Worm (Caenorhabditis elegans): ENCODE results near the gene nra-4.
A peak's percentile ranks its signal among the peaks of the same experiment; 100 is the strongest.

nra-4 gene

DNA sequence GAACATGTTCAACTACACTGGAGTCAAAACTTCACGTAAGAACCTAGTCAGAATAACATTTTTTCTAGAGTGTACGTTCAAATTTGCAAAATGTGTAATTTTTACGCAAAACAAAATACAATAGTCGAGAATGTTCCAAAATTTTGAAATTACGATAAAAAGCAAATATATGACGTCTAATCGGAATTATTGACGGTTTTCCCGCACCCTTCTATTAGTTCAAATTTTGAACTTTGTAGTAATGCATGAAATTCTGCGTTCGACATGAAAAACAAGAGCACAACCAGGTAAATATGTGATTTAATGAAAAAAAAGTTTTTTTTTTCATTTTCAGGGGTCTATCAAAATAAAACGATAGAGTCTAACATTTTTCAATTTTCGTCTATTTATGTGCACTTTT lies 10.3 kb downstream of the nra-4 start:
- TF ChIP-seq him-1 (tag; optimal IDR thresholded peaks at IDR 0.05) (no peak), W03F9.2 (tag; optimal IDR thresholded peaks at IDR 0.05) (no peak), dao-5 (tag; optimal IDR thresholded peaks at IDR 0.05) (no peak)

DNA sequence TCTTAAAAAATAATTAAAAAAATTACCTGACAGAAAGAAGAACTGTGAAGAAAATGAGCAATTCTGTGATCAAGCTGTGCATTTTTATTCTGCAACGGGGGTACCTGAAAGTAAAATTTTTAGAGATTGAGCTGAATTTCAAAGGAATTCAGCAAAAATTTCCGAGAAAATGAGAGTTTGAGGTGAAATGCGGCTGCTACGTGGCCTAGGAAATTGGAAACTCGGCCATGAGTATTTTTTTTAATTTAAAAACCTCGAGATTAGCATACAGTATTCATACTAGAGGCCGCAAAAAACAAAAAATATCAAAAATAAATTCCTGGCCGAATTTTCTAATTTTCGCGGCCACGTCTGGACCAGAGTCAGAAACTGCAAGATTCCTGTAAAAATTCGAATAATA lies 15.1 kb downstream of the nra-4 start, which contains the start of gene flp-34:
TSS of gene flp-34 (minus strand) at position 101 of the 400 bp plus-strand sequence.
- TF ChIP-seq W03F9.2 (tag; optimal IDR thresholded peaks at IDR 0.05): no peak
- no peak for TF ChIP-seq him-1 (tag; optimal IDR thresholded peaks at IDR 0.05)
- TF ChIP-seq dao-5 (tag; optimal IDR thresholded peaks at IDR 0.05): no peak

DNA sequence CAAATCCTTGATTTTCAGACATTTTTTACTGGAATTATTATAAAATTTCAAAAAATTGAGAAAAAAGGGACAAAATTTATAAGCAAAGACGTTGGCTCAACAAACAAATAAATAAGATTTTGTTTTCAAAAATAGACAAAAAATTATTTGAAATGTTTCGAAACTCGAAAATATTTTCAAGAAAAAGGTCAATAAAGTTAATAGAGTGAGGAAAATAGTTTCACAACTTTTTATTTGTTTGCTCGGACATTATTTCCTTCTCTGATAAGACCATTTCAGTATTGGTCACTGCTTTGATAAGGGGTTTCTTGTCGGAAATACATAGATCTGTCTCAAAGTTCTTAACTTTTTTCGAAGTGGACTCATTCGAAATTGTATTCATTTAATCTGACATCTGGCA lies 21.3 kb downstream of the nra-4 start, which contains the start of gene R09A1.3:
TSS of gene R09A1.3 (minus strand) at position 31 of the 400 bp plus-strand sequence.
- TF ChIP-seq W03F9.2 (tag; optimal IDR thresholded peaks at IDR 0.05) (no peak), him-1 (tag; optimal IDR thresholded peaks at IDR 0.05) (no peak), dao-5 (tag; optimal IDR thresholded peaks at IDR 0.05) (no peak)

DNA sequence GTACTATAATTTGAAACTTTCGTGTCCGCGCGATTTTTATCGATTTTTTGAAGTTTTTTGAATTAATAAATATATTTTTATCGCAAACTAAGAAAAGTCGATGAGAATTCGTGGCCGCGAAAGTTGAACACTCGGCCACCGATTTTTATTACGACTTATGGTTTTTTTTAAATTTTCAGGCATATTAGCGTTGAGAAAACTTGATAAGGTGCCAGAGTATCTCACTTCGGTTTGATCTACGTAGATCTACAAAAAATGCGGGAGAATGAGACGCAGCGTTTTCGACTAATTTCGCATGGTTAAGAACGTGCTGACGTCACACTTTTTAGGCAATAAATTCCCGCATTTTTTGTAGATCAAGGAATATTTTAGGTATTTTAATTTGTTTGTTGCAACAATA lies 25.0 kb downstream of the nra-4 start, which contains the start of gene pei-2:
TSS of gene pei-2 (minus strand) at position 101 of the 400 bp plus-strand sequence.
- TF ChIP-seq dao-5 (tag; optimal IDR thresholded peaks at IDR 0.05) (no peak), him-1 (tag; optimal IDR thresholded peaks at IDR 0.05) (no peak), W03F9.2 (tag; optimal IDR thresholded peaks at IDR 0.05) (no peak)

DNA sequence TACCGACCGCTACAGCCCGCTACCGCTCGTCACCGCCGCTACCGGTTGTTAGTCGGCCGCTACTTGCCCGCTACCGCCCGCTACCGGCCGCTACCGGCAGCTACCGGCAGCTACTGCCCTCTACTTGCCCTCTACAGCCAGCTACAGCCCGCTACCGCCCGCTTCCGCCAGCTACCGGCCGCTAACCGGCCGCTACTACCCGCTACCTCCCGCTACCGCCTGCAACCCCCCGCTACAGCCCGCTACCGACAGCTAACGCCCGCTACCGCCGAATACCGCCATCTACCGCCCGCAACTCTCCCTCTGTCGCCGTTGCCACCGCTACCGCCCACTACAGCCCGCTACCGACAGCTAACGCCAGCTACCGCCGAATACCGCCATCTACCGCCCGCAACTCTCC lies 26.9 kb downstream of the nra-4 start:
- no peak for TF ChIP-seq dao-5 (tag; optimal IDR thresholded peaks at IDR 0.05)

DNA sequence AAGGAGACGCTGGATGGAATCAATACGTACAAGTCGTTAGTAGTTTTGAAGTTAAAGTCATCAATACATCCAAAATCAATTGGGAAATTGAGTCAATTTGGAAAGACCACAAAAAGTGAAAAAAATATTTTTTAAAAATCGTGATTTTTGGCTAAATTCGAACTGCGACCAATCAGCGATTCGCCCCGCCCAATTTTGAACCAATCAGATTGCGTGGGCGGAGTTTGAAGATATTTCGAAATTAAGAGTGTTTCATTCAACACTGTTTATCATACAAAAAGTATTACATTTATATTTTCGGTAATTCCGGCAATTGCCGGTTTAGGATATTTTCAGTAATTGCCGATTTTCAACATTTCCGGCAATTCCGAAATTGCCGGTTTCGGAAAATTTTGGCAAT lies 31.2 kb downstream of the nra-4 start:
- TF ChIP-seq him-1 (tag; optimal IDR thresholded peaks at IDR 0.05) (no peak), W03F9.2 (tag; optimal IDR thresholded peaks at IDR 0.05) (no peak), dao-5 (tag; optimal IDR thresholded peaks at IDR 0.05) (no peak)

DNA sequence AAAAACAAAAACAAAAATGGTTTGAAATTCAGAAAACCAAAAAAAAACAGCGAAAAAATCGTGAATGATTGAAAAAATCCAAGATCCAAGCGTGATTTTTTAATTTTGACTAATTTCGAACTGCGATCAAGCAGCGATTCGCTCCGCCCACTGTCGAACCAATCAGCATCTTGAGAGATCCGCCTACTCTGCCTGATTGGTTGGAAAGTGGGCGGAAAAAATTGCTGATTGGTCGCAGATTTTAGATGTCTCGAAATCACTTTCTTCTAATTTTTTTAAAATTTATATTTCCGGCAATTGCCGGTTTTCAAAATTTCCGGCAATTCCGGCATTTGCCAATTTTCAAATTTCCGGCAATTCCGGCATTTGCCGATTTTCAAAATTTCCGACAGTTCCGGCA lies 33.2 kb downstream of the nra-4 start:
- TF ChIP-seq W03F9.2 (tag; optimal IDR thresholded peaks at IDR 0.05): no peak
- no peak for TF ChIP-seq him-1 (tag; optimal IDR thresholded peaks at IDR 0.05)
- TF ChIP-seq dao-5 (tag; optimal IDR thresholded peaks at IDR 0.05): no peak

DNA sequence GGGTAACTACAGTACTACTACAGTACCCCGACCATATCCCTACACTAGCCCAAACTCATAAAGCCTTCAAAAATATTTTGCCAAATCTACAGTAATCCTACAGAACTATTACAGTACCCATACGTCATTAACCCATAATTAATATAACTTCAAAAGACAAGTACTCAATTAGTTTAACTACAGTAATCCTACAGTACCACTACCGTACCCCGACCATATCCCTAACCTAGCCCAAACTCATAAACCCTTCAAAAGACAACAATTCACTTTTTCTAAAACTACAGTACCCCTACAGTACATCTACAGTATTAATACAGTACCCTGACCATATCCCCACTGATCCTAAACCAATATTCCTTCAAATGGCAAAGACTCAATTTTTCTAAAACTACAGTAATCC lies 34.7 kb downstream of the nra-4 start:
- TF ChIP-seq him-1 (tag; optimal IDR thresholded peaks at IDR 0.05) (no peak), dao-5 (tag; optimal IDR thresholded peaks at IDR 0.05) (no peak), W03F9.2 (tag; optimal IDR thresholded peaks at IDR 0.05) (no peak)

DNA sequence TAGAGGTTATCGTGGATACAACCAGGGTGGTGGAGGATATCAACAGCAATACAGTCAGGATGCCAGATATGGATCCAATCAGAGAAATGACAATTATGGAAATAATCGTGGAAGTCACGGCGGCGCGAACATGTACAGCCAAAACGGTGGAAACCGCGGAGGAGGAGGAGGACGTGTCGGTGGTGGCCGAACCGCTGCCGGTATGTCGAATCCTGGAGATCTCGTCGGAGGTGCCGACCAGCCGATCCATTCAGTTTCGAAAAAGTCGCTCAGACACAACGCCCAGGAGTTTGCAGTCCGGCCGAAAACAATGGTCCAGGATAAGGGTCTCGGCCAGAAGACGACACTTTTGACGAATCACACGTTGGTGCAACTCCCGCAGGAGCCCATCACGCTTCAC lies 39.3 kb downstream of the nra-4 start:
- TF ChIP-seq dao-5 (tag; optimal IDR thresholded peaks at IDR 0.05): no peak
- no peak for TF ChIP-seq him-1 (tag; optimal IDR thresholded peaks at IDR 0.05)
- no peak for TF ChIP-seq W03F9.2 (tag; optimal IDR thresholded peaks at IDR 0.05)

DNA sequence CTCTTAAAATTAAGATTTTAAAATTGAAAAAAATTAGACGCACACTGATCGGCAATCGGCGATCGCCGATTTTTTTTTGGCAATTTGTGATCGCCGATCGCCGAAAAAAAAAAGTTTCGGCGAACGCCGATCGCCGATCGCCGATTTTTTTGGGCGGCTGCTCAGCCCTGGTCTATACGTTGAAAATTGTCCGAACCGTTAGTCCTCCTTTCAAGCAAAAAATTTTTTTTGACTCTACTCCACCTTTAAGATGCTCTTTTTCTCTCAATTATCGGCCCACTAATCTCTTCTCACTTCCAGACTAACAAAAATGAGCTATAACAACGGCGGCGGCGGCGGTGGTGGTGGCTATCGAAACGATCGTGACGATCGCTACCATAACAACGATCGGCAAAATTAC lies 39.9 kb downstream of the nra-4 start, which contains the start of gene ergo-1:
TSS of gene ergo-1 (plus strand) at position 301 of the 400 bp plus-strand sequence.
- no peak for TF ChIP-seq W03F9.2 (tag; optimal IDR thresholded peaks at IDR 0.05)
- TF ChIP-seq him-1 (tag; optimal IDR thresholded peaks at IDR 0.05): no peak
- no peak for TF ChIP-seq dao-5 (tag; optimal IDR thresholded peaks at IDR 0.05)

DNA sequence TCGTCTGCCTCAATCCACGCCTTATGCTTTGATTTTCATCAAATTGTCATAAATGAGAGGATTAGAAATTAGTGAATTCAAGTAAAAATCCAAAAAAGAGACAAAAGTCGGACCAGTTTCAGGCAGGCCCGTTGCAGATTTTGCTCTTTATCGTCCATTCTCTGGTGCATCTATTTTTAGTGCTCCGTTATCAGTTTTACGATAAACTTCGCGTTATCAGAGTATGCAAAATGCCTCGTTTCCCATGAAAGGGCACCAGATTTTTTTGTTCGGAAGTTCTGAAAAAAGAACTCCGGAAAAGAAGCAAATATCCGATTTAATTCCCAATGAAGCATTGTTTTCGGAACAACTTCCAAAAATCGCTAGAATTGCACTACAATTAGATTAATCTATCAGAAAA lies 42.5 kb downstream of the nra-4 start:
- no peak for TF ChIP-seq W03F9.2 (tag; optimal IDR thresholded peaks at IDR 0.05)
- TF ChIP-seq dao-5 (tag; optimal IDR thresholded peaks at IDR 0.05): no peak
- no peak for TF ChIP-seq him-1 (tag; optimal IDR thresholded peaks at IDR 0.05)

DNA sequence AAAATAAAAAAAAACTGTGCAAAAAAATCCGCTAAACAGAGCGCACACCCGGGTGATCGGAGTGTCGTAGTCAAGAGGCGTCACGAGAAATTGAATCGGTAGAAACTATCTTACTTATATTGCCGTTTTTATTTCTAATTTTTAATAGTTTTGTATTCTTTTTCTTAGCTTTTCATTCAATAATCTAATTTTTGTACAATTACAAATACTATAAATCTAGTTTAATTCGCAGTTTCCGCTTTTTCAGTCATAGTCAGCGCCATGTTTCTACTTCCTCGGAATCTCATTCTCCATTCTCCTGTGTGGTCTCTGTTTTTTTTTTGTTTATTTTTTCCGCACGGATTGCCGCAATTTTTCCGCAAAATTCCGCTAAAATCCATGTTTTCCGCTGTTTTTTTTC lies 44.6 kb downstream of the nra-4 start:
- TF ChIP-seq him-1 (tag; optimal IDR thresholded peaks at IDR 0.05) (peak; percentile 11), dao-5 (tag; optimal IDR thresholded peaks at IDR 0.05) (no peak)

DNA sequence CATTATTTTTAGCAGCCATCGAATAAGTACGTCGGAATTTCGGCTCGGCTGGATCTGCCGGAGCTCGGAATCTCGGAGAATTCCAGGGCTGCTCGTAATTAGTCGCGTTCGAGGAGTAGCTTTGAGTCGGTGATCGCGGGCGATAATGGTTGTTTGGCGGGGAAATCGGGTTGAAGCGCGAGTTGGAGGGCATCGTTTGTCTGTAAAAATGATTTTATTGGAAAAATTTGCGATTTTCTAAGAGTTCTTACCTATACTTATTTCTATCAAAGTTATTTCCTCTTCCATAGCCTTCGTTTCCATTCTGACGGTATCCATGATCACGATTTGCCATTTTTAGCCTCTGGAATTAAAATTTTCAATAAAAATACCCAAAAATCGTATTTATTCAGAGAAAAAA lies 45.0 kb downstream of the nra-4 start, which contains the start of gene Y50D4C.5:
TSS of gene Y50D4C.5 (minus strand) at position 345 of the 400 bp plus-strand sequence.
- TF ChIP-seq W03F9.2 (tag; optimal IDR thresholded peaks at IDR 0.05) (no peak), dao-5 (tag; optimal IDR thresholded peaks at IDR 0.05) (no peak), him-1 (tag; optimal IDR thresholded peaks at IDR 0.05) (no peak)

DNA sequence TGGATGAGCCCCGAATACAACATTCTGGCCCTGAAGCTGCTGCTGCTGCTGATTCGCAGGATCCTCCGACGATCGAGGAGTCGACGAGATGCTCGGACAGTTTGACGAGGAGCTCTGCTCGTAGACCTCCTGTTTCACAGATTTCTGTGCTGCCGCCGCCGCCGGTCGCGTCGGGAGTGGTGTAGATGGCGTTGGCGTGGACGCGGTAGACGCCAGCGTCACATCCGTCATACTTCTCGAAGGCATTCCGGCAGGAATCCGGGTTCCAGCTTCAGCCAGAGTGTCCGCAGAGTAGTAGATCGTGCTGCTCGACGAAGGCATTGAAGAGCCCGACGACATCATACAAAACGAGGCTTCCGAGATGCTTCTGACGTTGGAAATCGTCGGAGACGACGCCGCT lies 47.2 kb downstream of the nra-4 start:
- TF ChIP-seq him-1 (tag; optimal IDR thresholded peaks at IDR 0.05): no peak
- no peak for TF ChIP-seq W03F9.2 (tag; optimal IDR thresholded peaks at IDR 0.05)
- no peak for TF ChIP-seq dao-5 (tag; optimal IDR thresholded peaks at IDR 0.05)

DNA sequence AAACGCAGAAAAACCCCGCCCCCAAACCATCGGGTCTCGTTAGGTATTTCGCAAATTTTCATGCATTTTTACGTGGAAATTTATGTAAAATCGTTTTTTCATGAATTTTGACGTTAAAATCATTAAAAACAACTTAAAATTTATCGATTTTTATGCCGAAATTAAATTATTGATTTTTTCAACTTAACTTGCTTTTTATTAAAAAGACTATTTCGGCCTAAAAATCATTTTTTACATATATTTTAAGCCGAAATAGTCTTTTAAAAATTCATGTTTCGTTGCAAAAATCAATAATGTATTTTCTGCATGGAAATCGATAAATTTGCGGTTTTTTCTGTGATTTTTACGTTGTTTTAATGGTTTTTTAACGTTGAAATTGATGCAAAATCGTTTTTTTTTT lies 52.7 kb downstream of the nra-4 start:
- TF ChIP-seq him-1 (tag; optimal IDR thresholded peaks at IDR 0.05): no peak
- no peak for TF ChIP-seq dao-5 (tag; optimal IDR thresholded peaks at IDR 0.05)
- TF ChIP-seq W03F9.2 (tag; optimal IDR thresholded peaks at IDR 0.05): no peak

Measured in whole organism, L4/young adult.